Worm (Caenorhabditis elegans) whole organism, L4 larva: Measurements from ENCODE around the gene dhs-7.

Experiments
- T20F7.1 ChIP-seq: fragments of 200-800 bp; sonication (Bioruptor generic); optimal IDR thresholded peaks from 2 replicates; lab custom pipeline; 2018; ENCODE audit warnings: mild to moderate bottlenecking, missing genetic modification characterization, missing compliant biosample characterization
- Y48G9A.11 ChIP-seq: fragments of 200-800 bp; sonication (Bioruptor generic); IDR thresholded peaks from 2 replicates; pipeline ENCODE4 v1.3.6; 2022; ENCODE audit warnings: missing genetic modification reagents, missing genetic modification characterization, missing compliant biosample characterization
- ZK337.2 ChIP-seq: fragments of 200-800 bp; sonication (Bioruptor generic); IDR thresholded peaks from 2 replicates; pipeline ENCODE4 v1.3.6; 2022; ENCODE audit warnings: missing genetic modification reagents, missing genetic modification characterization, missing compliant biosample characterization
- ZK546.5 ChIP-seq, 2 experiments: sonication (generic microtip); optimal IDR thresholded peaks; 2 replicates each; lab custom pipeline; 2017; ENCODE audit warnings: missing biosample characterization in 2 of 2, missing genetic modification characterization in 2 of 2
- aha-1 ChIP-seq: fragments of 150-350 bp; peaks from one replicate; lab custom pipeline; 2014; ENCODE audit warnings: missing biosample characterization, missing genetic modification characterization
- ama-1 ChIP-seq: fragments of 150-350 bp; optimal IDR thresholded peaks from 2 replicates; lab custom pipeline; 2014; ENCODE audit warnings: inconsistent platforms, mixed read lengths
- cey-2 ChIP-seq: sonication (generic microtip); optimal IDR thresholded peaks from 3 replicates; lab custom pipeline; 2017; ENCODE audit warnings: missing genetic modification characterization, mild to moderate bottlenecking, missing compliant biosample characterization, antibody characterized with exemption, borderline replicate concordance; ENCODE audit not compliant: insufficient read depth
- ctbp-1 ChIP-seq: fragments of 200-800 bp; sonication (Bioruptor generic); IDR thresholded peaks from 2 replicates; pipeline ENCODE4 v1.3.6; 2022; ENCODE audit warnings: missing genetic modification reagents, missing genetic modification characterization, missing compliant biosample characterization
- daf-12 ChIP-seq: fragments of 150-350 bp; optimal IDR thresholded peaks from 2 replicates; lab custom pipeline; 2014; ENCODE audit warnings: missing biosample characterization, missing genetic modification reagents, missing genetic modification characterization
- dmd-6 ChIP-seq: fragments of 200-800 bp; sonication (Bioruptor generic); IDR thresholded peaks from 2 replicates; pipeline ENCODE4 v1.3.6; 2022; ENCODE audit warnings: missing genetic modification reagents, missing genetic modification characterization, missing compliant biosample characterization
- duxl-1 ChIP-seq: sonication (generic microtip); optimal IDR thresholded peaks from 2 replicates; lab custom pipeline; 2016; ENCODE audit warnings: mild to moderate bottlenecking, missing genetic modification characterization, moderate library complexity, missing compliant biosample characterization; ENCODE audit not compliant: poor library complexity
- hmg-1.1 ChIP-seq: fragments of 200-800 bp; sonication (Bioruptor generic); IDR thresholded peaks from 2 replicates; pipeline ENCODE4 v1.3.6; 2022; ENCODE audit warnings: missing genetic modification reagents, missing genetic modification characterization, missing compliant biosample characterization
- jun-1 ChIP-seq: fragments of 150-350 bp; optimal IDR thresholded peaks from 2 replicates; lab custom pipeline; 2014; ENCODE audit warnings: missing biosample characterization, missing genetic modification reagents, missing genetic modification characterization
- lim-7 ChIP-seq: fragments of 200-800 bp; sonication (Bioruptor generic); IDR thresholded peaks from 2 replicates; pipeline ENCODE4 v1.3.6; 2022; ENCODE audit warnings: missing genetic modification characterization, missing compliant biosample characterization
- lin-1 ChIP-seq: fragments of 200-800 bp; sonication (Bioruptor generic); IDR thresholded peaks from 2 replicates; pipeline ENCODE4 v1.3.6; 2022; ENCODE audit warnings: missing genetic modification reagents, missing genetic modification characterization, missing compliant biosample characterization
- lin-29 ChIP-seq: fragments of 200-800 bp; sonication (Bioruptor generic); IDR thresholded peaks from 2 replicates; pipeline ENCODE4 v1.3.6; 2022; ENCODE audit warnings: missing genetic modification reagents, missing genetic modification characterization, missing compliant biosample characterization
- lin-39 ChIP-seq: fragments of 150-350 bp; optimal IDR thresholded peaks from 2 replicates; lab custom pipeline; 2014; ENCODE audit warnings: missing biosample characterization, missing genetic modification reagents, missing genetic modification characterization
- madf-5 ChIP-seq, 2 experiments: fragments of 200-800 bp; sonication (Bioruptor generic); IDR thresholded peaks; 2 replicates each; pipeline ENCODE4 v1.3.6; 2022; ENCODE audit warnings: missing compliant biosample characterization in 2 of 2, missing genetic modification characterization in 2 of 2
- madf-9 ChIP-seq: fragments of 200-800 bp; sonication (Bioruptor generic); conservative IDR thresholded peaks from 2 replicates; pipeline ENCODE4 v1.3.6; 2022; ENCODE audit warnings: missing genetic modification reagents, missing genetic modification characterization, missing compliant biosample characterization
- mdt-29 ChIP-seq: fragments of 200-800 bp; sonication (Bioruptor generic); IDR thresholded peaks from 2 replicates; pipeline ENCODE4 v1.3.6; 2022; ENCODE audit warnings: missing genetic modification reagents, missing genetic modification characterization, missing compliant biosample characterization
- mep-1 ChIP-seq: fragments of 150-350 bp; sonication (generic microtip); optimal IDR thresholded peaks from 3 replicates; lab custom pipeline; 2014; ENCODE audit warnings: missing biosample characterization, missing genetic modification characterization
- mes-2 ChIP-seq: sonication (generic microtip); optimal IDR thresholded peaks from 2 replicates; lab custom pipeline; 2016; ENCODE audit warnings: missing genotype, mild to moderate bottlenecking, missing genetic modification characterization, missing compliant biosample characterization; ENCODE audit not compliant: poor library complexity, severe bottlenecking
- mxl-3 ChIP-seq: fragments of 200-800 bp; sonication (Bioruptor generic); optimal IDR thresholded peaks from 2 replicates; lab custom pipeline; 2018; ENCODE audit warnings: mild to moderate bottlenecking, missing genetic modification characterization, missing compliant biosample characterization
- nhr-102 ChIP-seq: sonication (generic microtip); optimal IDR thresholded peaks from 2 replicates; lab custom pipeline; 2016; ENCODE audit warnings: mild to moderate bottlenecking, missing genetic modification characterization, moderate library complexity, missing compliant biosample characterization
- nhr-25 ChIP-seq: sonication (generic microtip); optimal IDR thresholded peaks from 2 replicates; lab custom pipeline; 2017; ENCODE audit warnings: missing genetic modification characterization, mild to moderate bottlenecking, missing compliant biosample characterization, antibody characterized with exemption, moderate library complexity, borderline replicate concordance; ENCODE audit not compliant: insufficient read depth
- nhr-42 ChIP-seq: fragments of 200-800 bp; sonication (Bioruptor generic); IDR thresholded peaks from 2 replicates; pipeline ENCODE4 v1.3.6; 2022; ENCODE audit warnings: missing genetic modification characterization, missing compliant biosample characterization
- nhr-48 ChIP-seq: sonication (generic microtip); optimal IDR thresholded peaks from 2 replicates; lab custom pipeline; 2016; ENCODE audit warnings: mild to moderate bottlenecking, missing genetic modification characterization, missing compliant biosample characterization
- nhr-76 ChIP-seq: fragments of 150-350 bp; optimal IDR thresholded peaks from 2 replicates; lab custom pipeline; 2014; ENCODE audit warnings: missing biosample characterization, missing genetic modification characterization
- pha-4 ChIP-seq, 2 experiments: fragments of 150-350 bp in 1 of 2; fragments of 200-800 bp in 1 of 2; sonication (Bioruptor generic) in 1 of 2; IDR thresholded peaks in 1 of 2; optimal IDR thresholded peaks in 1 of 2; 2 replicates each; pipeline versions ENCODE4 v1.3.6 to Lab custom; 2014 to 2022; ENCODE audit warnings: missing genetic modification characterization in 2 of 2, missing genetic modification reagents in 2 of 2, missing biosample characterization in 1 of 2, missing compliant biosample characterization in 1 of 2
- pqm-1 ChIP-seq: sonication (generic microtip); optimal IDR thresholded peaks from 2 replicates; lab custom pipeline; 2017; ENCODE audit warnings: missing biosample characterization, missing genetic modification characterization
- set-16 ChIP-seq: fragments of 200-800 bp; sonication (Bioruptor generic); IDR thresholded peaks from 2 replicates; pipeline ENCODE4 v1.3.6; 2022; ENCODE audit warnings: missing genetic modification reagents, missing genetic modification characterization, missing compliant biosample characterization
- snpc-1.2 ChIP-seq: fragments of 200-800 bp; sonication (Bioruptor generic); IDR thresholded peaks from 2 replicates; pipeline ENCODE4 v1.3.6; 2022; ENCODE audit warnings: missing genetic modification reagents, missing genetic modification characterization, missing compliant biosample characterization
- snpc-4 ChIP-seq: fragments of 150-350 bp; optimal IDR thresholded peaks from 2 replicates; lab custom pipeline; 2014; ENCODE audit warnings: missing biosample characterization, missing genetic modification characterization
- spr-1 ChIP-seq: sonication (generic microtip); optimal IDR thresholded peaks from 2 replicates; lab custom pipeline; 2016; ENCODE audit warnings: mild to moderate bottlenecking, missing genetic modification characterization, missing compliant biosample characterization
- tag-97 ChIP-seq: fragments of 200-800 bp; sonication (Bioruptor generic); IDR thresholded peaks from 2 replicates; pipeline ENCODE4 v1.3.6; 2022; ENCODE audit warnings: missing genetic modification characterization, missing compliant biosample characterization
- zfp-2 ChIP-seq: sonication (generic microtip); optimal IDR thresholded peaks from 2 replicates; lab custom pipeline; 2016; ENCODE audit warnings: mild to moderate bottlenecking, missing genetic modification characterization, missing compliant biosample characterization
- zip-2 ChIP-seq: fragments of 150-350 bp; optimal IDR thresholded peaks from 2 replicates; lab custom pipeline; 2014; ENCODE audit warnings: missing biosample characterization, missing genetic modification characterization
- ztf-11 ChIP-seq: fragments of 150-350 bp; optimal IDR thresholded peaks from 2 replicates; lab custom pipeline; 2014; ENCODE audit warnings: missing biosample characterization, missing genetic modification characterization
- ztf-7 ChIP-seq: fragments of 150-350 bp; optimal IDR thresholded peaks from 2 replicates; lab custom pipeline; 2014; ENCODE audit warnings: missing biosample characterization, missing genetic modification characterization

The dhs-7 gene

DNA sequence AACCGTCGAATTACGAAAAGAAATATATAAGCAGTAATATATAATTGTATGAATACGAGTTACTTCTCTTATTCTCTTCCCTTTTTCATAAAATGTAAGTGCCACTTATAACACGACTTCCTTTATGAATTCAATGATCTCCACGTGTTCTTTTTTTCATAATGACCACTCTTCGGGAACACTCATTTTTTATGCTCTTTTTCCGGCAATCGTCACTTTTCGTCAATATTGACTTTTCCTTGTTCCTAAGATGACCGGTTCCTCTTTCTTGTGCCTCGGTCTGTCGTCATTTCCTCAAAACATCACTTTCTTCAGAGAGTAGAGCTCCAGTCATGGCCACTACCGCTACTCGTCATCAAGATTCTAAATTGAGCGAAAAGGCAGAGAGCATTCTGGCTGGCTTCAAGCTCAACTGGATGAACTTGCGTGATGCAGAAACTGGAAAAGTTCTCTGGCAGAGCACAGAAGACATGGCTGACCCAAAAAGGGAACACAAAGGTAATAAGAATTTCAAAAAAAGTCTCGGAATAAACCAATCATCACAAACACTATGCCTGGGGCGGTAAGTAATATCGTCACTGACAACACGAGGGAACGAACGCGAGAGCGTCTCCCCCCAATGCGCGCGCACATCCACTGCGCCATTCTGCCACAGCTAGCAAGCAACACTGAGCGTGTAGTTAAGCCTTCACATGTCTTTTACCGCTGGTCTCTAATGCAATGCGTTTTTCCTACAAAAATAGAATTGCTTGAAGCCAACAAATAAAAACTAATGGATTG is 24.6 kb downstream of the dhs-7 start, which contains the start of gene pdl-1 (continued):
- peak; percentile 74 to 96; a peak in 3 of 4 replicates for TF ChIP-seq madf-5 (GFP tag; IDR thresholded peaks at IDR 0.05; lab: Robert Waterston, UW)
- TF ChIP-seq set-16 (GFP tag; lab: Robert Waterston, UW) = peak; percentile 54; the same call in 1 of the 2 replicates
- peak; percentile 76 for TF ChIP-seq nhr-48 (tag; lab: Kevin White, UChicago)
- TF ChIP-seq mep-1 (tag; lab: Kevin White, UChicago) = peak; percentile 80
- TF ChIP-seq pha-4 (GFP tag; IDR thresholded peaks at IDR 0.05; lab: Robert Waterston, UW) = peak; percentile 96
- TF ChIP-seq pha-4 (tag; optimal IDR thresholded peaks at IDR 0.05; lab: Kevin White, UChicago) = peak; percentile 58
- TF ChIP-seq ztf-7 (tag; lab: Kevin White, UChicago) = peak; percentile 40
- no peak for TF ChIP-seq cey-2 (tag; lab: Kevin White, UChicago)
- peak; percentile 83 for TF ChIP-seq duxl-1
- no peak for TF ChIP-seq pqm-1 (tag; lab: Kevin White, UChicago)
- TF ChIP-seq ZK546.5 (tag; optimal IDR thresholded peaks at IDR 0.05; lab: Kevin White, UChicago) = no peak
- TF ChIP-seq ctbp-1 (GFP tag; lab: Robert Waterston, UW) = peak; percentile 93
- TF ChIP-seq lin-39 (tag; lab: Kevin White, UChicago) = no peak
- peak; percentile 86 for TF ChIP-seq mes-2 (tag; lab: Kevin White, UChicago)
- peak; percentile 94 for TF ChIP-seq lin-1 (GFP tag; lab: Robert Waterston, UW)
- peak; percentile 53 for TF ChIP-seq mxl-3
- no peak for TF ChIP-seq daf-12 (tag; lab: Kevin White, UChicago)
- TF ChIP-seq ZK337.2 (GFP tag; lab: Robert Waterston, UW) = peak; percentile 81
- peak; percentile 69; the same call in 1 of the 2 replicates for TF ChIP-seq nhr-42 (GFP tag; lab: Robert Waterston, UW)
- TF ChIP-seq ama-1 (lab: Kevin White, UChicago) = no peak
- peak; percentile 95 for TF ChIP-seq hmg-1.1
- TF ChIP-seq snpc-4 (tag; lab: Kevin White, UChicago) = no peak
- peak; percentile 99 for TF ChIP-seq lim-7 (GFP tag; lab: Robert Waterston, UW)
- TF ChIP-seq dmd-6 = peak; percentile 73
- no peak for TF ChIP-seq jun-1 (tag; lab: Kevin White, UChicago)
- peak; percentile 76 for TF ChIP-seq madf-9
- peak; percentile 73 for TF ChIP-seq zip-2 (tag; lab: Kevin White, UChicago)
- peak; percentile 67 for TF ChIP-seq T20F7.1 (GFP tag; lab: Kevin White, UChicago)
- TF ChIP-seq spr-1 (tag; lab: Kevin White, UChicago) = peak; percentile 78
- TF ChIP-seq mdt-29 (GFP tag; lab: Robert Waterston, UW) = peak; percentile 85
- TF ChIP-seq nhr-102 (tag; lab: Kevin White, UChicago) = peak; percentile 76
- no peak for TF ChIP-seq tag-97 (GFP tag; lab: Robert Waterston, UW)
- no peak for TF ChIP-seq nhr-76 (tag; lab: Kevin White, UChicago)
- TF ChIP-seq Y48G9A.11 (GFP tag; lab: Robert Waterston, UW) = peak; percentile 79
- TF ChIP-seq nhr-25 = peak; percentile 15
- peak; percentile 70 for TF ChIP-seq lin-29
- peak; percentile 86 for TF ChIP-seq snpc-1.2 (GFP tag; lab: Robert Waterston, UW)
- TF ChIP-seq zfp-2 (tag; lab: Kevin White, UChicago) = peak; percentile 32
- no peak for TF ChIP-seq ztf-11 (tag; lab: Kevin White, UChicago)
- peak; percentile 67 for TF ChIP-seq aha-1 (tag; lab: Kevin White, UChicago)
